Worm (Caenorhabditis elegans): ENCODE data around the gene C16C10.9.

- TF ChIP-seq nhr-11 (tag; optimal IDR thresholded peaks at IDR 0.05) (no peak), aha-1 (tag) (no peak), mep-1 (tag; optimal IDR thresholded peaks at IDR 0.05) (no peak), ceh-28 (tag; optimal IDR thresholded peaks at IDR 0.05) (no peak), lin-38 (GFP tag; IDR thresholded peaks at IDR 0.05) (no peak), F49E8.2 (tag; optimal IDR thresholded peaks at IDR 0.05; ENCODE audit: borderline replicate concordance) (no peak), mdt-29 (GFP tag; IDR thresholded peaks at IDR 0.05) (no peak), snpc-4 (tag; optimal IDR thresholded peaks at IDR 0.05) (no peak), ama-1 (optimal IDR thresholded peaks at IDR 0.05) (no peak), T20F7.1 (GFP tag; optimal IDR thresholded peaks at IDR 0.05) (no peak)
These were observed 30.6 kb upstream of the C16C10.9 start, which contains the start of gene R74.2 for ce11 chrIII:4187845-4188244.

Data from whole organism, L4 larva.